Fruit fly (Drosophila melanogaster) S2 (cell line): ENCODE measurements around the gene CSN1b.

Experiments
- CG8478 ChIP-seq: fragments of >200 bp; optimal IDR thresholded peaks from 2 replicates; lab custom pipeline; 2018
- CTCF ChIP-seq, 2 experiments: fragments of >200 bp; optimal IDR thresholded peaks; 2 replicates each; lab custom pipeline; 2018

Gene CSN1b

DNA sequence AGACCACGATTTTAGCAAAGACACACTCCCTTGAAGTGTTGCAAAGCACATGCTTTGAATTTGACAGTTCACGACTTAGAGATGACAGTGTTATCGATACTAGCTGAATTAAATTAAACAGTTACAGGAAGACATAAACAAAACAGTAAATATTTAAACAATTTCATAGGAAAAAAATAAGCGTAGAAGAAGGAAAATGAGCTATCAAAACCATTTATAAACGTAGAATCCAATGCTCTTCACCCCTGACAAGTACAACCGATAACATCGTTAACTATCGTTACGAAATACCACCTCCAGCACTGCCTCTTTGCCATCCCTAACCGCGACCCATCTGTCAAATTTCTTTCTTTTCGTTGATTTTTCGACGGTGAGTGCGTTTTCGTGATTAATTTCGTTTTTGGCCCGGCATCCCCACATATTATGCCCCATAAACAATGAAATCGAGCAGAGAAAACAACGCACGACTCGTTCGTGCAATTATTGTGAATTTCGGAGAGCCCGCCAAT lies 5.9 kb downstream of the CSN1b start, which contains the start of gene RpL26:
RpL26 (plus strand) TSS at position 106 of the 509 bp plus-strand sequence.
- peak in 1 of 2 experiments; percentile 28 for TF ChIP-seq CTCF (optimal IDR thresholded peaks at IDR 0.05; lab: Kevin White, UChicago)
- no peak for TF ChIP-seq CG8478 (lab: Kevin White, UChicago)

DNA sequence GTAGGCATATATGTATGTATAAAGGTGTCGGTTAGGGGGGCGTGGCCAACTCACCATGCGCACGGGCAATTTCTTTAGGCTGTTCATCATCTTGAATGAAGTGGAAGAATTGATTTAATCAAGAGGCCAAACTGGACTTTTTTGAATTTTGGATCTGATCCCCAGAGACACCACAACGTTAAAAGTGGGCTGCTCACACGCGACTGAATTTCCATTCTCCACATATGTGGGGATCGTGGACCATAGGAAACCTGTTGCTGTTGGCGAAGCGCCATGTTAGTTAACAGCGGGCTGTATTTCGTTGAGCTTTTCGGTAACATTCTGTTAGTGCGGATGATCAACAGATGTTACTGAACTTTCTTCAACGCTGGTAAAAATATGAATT lies 6.7 kb downstream of the CSN1b start, which contains the start of gene CG3902:
CG3902 (minus strand) TSS at position 208 of the 385 bp plus-strand sequence.
- no peak for TF ChIP-seq CTCF (optimal IDR thresholded peaks at IDR 0.05; lab: Kevin White, UChicago)
- no peak for TF ChIP-seq CG8478 (lab: Kevin White, UChicago)

DNA sequence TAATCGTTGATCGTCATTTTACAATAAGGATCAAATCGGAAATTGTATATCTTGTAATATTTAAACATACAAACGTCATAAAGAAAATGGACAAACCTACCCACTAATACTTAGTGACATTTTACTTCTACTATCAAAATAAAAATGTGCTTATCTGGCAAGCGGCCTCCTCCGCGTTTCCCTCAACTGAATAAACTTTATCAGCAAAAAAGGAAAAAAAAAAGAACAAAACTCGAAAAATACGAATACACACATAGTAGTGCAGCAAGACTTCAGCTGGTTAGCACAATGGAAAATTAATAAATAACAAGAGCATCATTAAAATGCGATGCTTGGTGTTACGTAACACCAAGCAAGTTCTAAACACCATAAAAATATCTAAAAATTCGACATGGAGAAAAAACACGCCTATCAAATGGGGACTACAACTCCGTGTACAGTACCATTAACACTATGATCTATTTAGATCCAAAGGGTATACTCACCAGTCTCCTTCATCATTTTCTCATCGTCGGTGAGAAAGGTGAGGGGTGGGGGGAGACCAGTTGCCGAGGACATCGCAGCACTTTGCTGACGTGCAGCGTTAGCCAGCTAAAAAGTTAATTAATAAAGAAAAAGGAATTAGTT lies 7.2 kb downstream of the CSN1b start:
- TF ChIP-seq CTCF (optimal IDR thresholded peaks at IDR 0.05; lab: Kevin White, UChicago) = no peak
- no peak for TF ChIP-seq CG8478 (lab: Kevin White, UChicago)

DNA sequence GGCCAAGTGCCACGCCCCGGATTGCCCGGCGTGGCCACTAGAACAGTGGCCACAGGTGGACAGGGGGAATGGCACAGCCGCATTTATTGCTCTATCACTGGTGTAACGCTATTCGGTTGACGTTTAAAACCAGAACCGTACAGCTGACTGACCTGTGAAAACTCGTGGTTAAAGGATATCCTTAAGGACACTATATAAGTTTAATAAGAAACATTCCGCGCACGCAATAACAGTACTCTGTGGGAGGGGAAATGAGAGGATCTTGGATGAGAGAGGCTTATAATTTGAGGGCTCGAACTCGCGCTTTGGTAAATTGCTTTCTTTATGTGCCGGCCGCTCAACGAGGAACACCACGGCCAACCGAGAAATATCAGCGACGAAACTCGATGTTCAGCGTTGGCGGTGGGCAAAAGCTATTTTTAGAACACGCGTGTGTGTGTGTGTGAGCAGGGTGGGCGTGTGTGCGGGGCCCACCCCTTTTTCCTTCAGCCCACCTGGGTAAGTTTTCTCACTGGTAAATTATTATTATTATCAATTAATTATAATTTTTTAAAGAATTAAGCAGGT lies 8.3 kb downstream of the CSN1b start:
- TF ChIP-seq CTCF (optimal IDR thresholded peaks at IDR 0.05; lab: Kevin White, UChicago) (no peak), CG8478 (lab: Kevin White, UChicago) (no peak)

DNA sequence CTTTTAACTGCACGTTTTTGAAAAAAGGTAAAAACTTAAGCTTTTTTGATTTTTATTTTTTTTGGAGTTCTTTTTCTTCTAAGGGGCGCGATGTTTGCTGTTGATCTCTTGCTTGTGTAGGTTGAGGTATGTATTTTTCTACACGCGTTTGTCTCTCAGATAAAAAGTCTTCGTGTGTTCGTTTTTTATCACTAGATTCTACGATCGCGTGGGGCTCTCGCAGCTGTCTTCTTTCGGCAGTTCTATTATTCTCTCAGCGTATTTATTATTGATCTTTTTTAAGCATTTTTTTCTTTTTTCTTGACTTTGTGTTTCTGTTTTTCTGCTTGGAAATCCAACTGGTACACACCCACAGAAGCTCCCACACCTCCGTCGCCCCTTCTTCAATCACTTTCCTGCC lies 9.7 kb downstream of the CSN1b start:
- no peak for TF ChIP-seq CTCF (optimal IDR thresholded peaks at IDR 0.05; lab: Kevin White, UChicago)
- no peak for TF ChIP-seq CG8478 (lab: Kevin White, UChicago)

DNA sequence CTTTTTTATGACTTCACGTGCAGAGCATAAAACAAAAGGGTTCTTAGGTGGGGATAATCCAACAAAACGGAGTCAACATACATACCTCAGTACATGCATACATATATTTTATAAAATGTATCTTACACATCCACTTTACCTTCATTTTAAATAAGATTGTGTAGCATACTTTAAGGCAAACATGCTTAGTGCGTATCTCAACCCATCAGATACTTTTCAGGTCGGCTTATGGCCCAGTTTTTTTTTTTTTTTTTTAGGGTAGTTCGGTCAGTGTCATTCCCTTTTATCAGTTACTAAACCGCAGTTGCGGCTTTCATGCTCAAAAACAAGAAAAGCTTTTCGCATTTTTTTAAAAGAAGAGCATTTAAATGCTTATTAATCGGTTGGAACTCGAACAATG lies 12.7 kb downstream of the CSN1b start, which contains the start of gene NijB:
NijB (plus strand) TSS at position 398 of the 400 bp plus-strand sequence.
- TF ChIP-seq CTCF (optimal IDR thresholded peaks at IDR 0.05; lab: Kevin White, UChicago) (peak; percentile 27 to 59), CG8478 (lab: Kevin White, UChicago) (no peak)

DNA sequence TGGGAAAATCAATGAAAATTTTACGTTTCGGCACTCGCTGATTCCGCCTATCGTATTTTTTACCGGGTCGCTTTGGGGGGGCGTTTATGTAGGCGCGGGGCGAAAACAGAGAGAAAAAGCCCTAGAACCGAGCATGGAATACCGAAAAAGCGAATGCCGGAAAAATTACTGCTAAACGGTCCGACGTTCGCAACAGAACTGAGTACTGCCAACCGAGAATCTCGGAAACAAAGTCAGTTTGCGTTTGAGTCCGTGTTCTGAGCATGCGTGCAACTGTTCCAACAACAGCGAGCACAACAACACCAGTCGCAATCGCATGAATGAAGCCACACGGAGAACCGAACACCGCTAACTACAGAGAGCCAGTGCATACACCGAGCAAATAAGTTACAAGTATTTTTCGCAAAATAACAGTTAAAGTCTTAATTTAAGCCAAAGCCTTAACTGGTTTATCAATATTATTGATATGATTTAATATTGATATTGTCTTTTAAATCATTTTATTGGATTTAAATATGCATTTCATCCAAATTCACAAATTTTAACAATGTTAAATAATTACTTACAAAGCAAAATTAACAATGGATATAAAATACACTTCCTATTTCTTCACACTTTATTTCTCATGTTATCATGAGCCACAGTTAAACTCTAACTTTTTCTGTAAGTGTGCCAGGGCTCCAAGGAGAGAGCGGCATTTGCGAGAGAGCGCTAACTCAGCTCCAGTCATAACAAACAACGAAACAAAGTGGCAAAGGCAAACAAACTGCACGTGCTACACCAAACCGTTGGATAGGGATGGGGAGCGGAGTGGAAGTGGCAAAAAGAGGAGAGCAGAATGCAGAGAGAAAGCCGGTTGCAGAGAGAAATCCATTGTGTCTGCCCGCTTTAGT lies 14.2 kb downstream of the CSN1b start, which contains the start of gene CG3961:
CG3961 (minus strand) TSS at position 201 of the 893 bp plus-strand sequence.
- TF ChIP-seq CG8478 (lab: Kevin White, UChicago) (no peak), CTCF (optimal IDR thresholded peaks at IDR 0.05; lab: Kevin White, UChicago) (no peak)

DNA sequence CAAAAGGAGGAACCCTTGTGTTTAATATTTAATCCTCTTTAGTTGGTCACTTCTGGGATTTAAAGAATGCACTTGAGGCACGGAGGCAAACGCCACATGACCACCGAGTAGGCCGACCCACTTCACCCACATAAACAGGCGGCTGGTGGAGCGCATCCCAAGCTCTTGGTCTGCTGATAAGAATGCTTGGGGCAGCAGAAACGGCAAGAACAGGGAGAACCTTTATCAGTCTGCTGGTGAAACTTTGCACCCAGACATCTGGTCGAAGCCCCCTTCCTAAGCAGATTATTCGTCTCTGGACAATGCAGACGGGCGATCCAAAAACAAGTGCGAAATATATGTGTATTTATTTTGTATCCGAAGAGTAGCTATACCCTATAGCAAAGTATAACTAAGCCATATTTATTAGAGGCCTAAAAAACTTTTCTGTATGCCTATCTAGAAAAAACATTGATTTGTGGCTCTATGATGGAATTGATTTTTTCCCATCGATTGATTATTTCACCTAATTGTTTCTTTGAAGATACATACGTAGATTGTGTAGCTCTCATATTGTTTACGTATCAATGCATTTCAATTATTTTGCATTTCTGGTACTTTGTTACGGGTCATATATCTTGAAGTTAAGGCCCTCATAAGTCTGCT lies 15.4 kb downstream of the CSN1b start:
- TF ChIP-seq CTCF (optimal IDR thresholded peaks at IDR 0.05; lab: Kevin White, UChicago) (no peak), CG8478 (lab: Kevin White, UChicago) (no peak)

DNA sequence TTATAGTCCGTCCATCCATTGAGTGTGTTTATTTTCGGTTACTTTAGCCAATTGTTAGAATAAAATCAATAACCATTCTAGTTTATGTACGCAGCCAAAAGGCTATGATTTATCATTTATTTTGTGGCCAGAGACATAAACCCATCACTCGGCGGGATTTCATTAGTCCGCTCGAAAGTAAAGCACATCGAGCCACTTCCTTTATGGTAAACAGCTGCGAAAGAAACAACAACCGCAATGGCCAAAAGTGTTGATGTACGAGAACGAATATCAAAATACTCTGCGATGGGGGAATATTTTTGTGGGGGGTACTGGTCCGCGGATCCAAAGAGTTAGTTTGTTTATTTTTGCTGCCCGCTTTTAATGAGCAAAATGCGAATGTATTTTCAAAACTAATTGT lies 23.1 kb downstream of the CSN1b start:
- TF ChIP-seq CTCF (optimal IDR thresholded peaks at IDR 0.05; lab: Kevin White, UChicago) (no peak), CG8478 (lab: Kevin White, UChicago) (no peak)

DNA sequence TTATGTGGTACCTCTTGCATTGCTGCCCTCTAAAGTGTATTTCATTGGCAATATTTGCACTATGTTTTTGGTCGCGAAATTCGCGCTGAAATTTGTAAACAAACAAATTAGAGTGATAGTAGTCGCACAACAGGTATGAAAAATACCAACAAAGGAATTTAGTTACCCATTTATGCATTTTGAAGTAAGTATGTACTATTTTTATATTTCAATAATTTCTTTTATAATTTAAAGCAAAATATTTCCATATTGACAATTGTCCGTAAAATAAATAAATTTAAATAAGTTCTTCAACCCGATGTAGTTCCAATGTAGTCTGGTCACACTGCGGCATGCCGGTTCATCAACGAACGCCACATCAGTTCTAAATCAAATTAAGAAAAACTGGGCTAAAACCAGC lies 32.3 kb downstream of the CSN1b start, which contains the start of the genes Rad9 and Uggt:
Rad9 (minus strand) TSS at position 114 of the 400 bp plus-strand sequence.
Uggt (plus strand) TSS at position 308 of the 400 bp plus-strand sequence.
- TF ChIP-seq CG8478 (lab: Kevin White, UChicago) (no peak), CTCF (optimal IDR thresholded peaks at IDR 0.05; lab: Kevin White, UChicago) (no peak)

DNA sequence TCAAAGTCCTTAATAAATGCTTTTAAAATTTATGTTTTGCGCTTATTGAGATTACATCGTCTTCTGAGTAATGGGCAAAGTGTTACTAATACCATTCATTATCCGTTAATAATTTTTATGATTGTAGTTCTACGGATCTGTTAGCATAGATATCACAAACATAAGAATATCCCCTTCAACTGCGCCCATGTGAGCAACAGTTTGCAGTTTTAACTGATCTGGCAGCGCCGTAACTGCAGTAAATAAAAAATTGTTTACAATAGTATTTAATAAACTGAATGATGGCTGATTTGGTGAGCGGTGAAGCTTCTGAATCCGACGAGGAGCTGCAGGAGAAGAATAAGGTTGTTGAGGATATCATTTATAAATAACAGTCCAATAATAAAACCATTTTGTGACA lies 34.7 kb downstream of the CSN1b start, which contains the start of gene Blos3:
Blos3 (plus strand) TSS at position 198 of the 400 bp plus-strand sequence.
- TF ChIP-seq CG8478 (lab: Kevin White, UChicago) = no peak
- no peak for TF ChIP-seq CTCF (optimal IDR thresholded peaks at IDR 0.05; lab: Kevin White, UChicago)

DNA sequence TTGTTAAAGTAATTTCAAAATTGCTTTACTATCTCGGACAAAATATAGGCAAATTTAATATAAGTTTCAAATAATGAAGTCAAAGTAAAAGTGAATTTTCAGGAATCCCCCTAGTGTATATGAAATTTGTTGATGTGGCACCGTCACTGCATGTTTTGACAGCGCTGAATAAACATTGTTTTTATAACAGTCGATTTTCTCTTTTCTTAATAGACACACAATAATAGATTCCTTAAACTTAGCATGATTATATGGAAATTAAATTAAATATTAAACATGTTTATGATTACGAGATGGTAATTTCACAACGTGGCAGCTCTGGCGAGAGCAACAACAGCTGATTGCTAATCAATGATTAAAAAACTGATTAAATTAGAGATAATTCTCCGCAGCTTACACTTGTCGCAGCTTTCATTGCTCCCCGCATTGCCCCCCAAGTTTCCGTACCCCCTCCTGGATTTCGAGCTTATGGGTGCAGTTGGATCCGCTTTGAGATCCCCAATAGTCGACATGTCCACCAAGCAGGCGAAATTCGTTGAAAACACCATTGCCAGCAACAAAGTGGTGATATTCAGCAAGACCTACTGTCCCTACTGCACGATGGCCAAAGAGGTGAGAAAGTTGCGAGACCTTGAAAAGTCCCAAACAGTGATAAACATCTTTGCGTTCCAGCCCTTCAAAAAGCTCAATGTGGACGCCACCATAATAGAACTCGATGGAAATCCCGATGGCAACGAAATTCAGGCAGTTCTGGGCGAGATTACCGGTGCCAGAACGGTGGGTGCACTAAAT lies 35.5 kb downstream of the CSN1b start, which contains the start of gene Grx1:
Grx1 (plus strand) TSS at position 196 of the 792 bp plus-strand sequence.
- TF ChIP-seq CG8478 (lab: Kevin White, UChicago) (no peak), CTCF (optimal IDR thresholded peaks at IDR 0.05; lab: Kevin White, UChicago) (no peak)

DNA sequence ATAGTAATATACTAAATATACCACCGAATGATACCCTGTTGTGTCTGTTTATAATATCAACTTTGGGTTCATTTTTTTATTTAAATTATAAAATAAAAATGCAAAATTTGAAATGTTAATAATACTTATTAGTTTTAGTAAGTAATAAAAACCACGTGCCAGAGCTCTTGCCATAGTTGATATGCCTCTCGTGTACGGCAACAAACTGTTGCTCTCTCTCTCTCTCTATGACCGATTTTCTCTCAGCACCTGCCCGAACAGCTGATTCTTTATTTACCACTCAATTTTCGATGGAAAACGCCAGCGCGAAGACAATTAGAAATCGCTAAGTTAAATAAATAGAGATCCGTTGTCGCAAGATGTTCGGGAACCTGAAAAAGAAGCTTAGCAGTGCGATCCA lies 37.2 kb downstream of the CSN1b start, which contains the start of gene Dysb:
Dysb (plus strand) TSS at position 251 of the 400 bp plus-strand sequence.
- TF ChIP-seq CG8478 (lab: Kevin White, UChicago) = no peak
- TF ChIP-seq CTCF (optimal IDR thresholded peaks at IDR 0.05; lab: Kevin White, UChicago) = no peak
